Fruit fly (Drosophila melanogaster) whole organism, pupa: ENCODE data around the gene Bulli.
A peak's percentile ranks its signal among the peaks of the same experiment; 100 is the strongest.

ENCODE experiments used
- CG14655 ChIP-seq: fragments of 200-800 bp; sonication (Bioruptor generic); optimal IDR thresholded peaks from 3 replicates; lab custom pipeline; 2017; ENCODE audit warnings: mild to moderate bottlenecking, missing biosample characterization, missing genetic modification reagents, missing genetic modification characterization
- CG4496 ChIP-seq: fragments of 200-800 bp; sonication (Bioruptor generic); IDR thresholded peaks from 3 replicates; pipeline ENCODE4 v1.3.6; 2022; ENCODE audit warnings: missing biosample characterization, missing genetic modification characterization
- CG8301 ChIP-seq: fragments of 200-800 bp; sonication (Bioruptor generic); optimal IDR thresholded peaks from 2 replicates; lab custom pipeline; 2018; ENCODE audit warnings: missing biosample characterization, mild to moderate bottlenecking, missing genetic modification characterization
- D1 ChIP-seq: fragments of 200-800 bp; sonication (Bioruptor generic); optimal IDR thresholded peaks from 2 replicates; lab custom pipeline; 2018; ENCODE audit warnings: missing biosample characterization, mild to moderate bottlenecking, missing genetic modification characterization, moderate library complexity
- Ets98B ChIP-seq: fragments of 200-800 bp; sonication (Bioruptor generic); IDR thresholded peaks from 2 replicates; pipeline ENCODE4 v1.3.6; 2022; ENCODE audit warnings: missing biosample characterization, missing genetic modification characterization
- Pif1A ChIP-seq: fragments of 200-800 bp; sonication (Bioruptor generic); optimal IDR thresholded peaks from 3 replicates; lab custom pipeline; 2016; ENCODE audit warnings: missing biosample characterization, missing genetic modification characterization
- rn ChIP-seq: fragments of 200-800 bp; sonication (Bioruptor generic); IDR thresholded peaks from 2 replicates; pipeline ENCODE4 v1.3.6; 2022; ENCODE audit warnings: missing biosample characterization, missing genetic modification characterization

The Bulli gene

dm6 chr3L:6522785-6523184 is 34.3 kb downstream of the Bulli start:
- TF ChIP-seq CG4496 (GFP tag; lab: Robert Waterston, UW) (0 out of 3 replicates have a peak, but pooled peaks have one; percentile 12), Ets98B (GFP tag; lab: Robert Waterston, UW) (0 out of 2 replicates have a peak, but pooled peaks have one; percentile 11), D1 (tag; lab: Kevin White, UChicago) (no peak), CG14655 (GFP tag; lab: Kevin White, UChicago) (peak; percentile 6)
- TF ChIP-seq, all 21 proteins: peak for 3

- no peak for TF ChIP-seq Pif1A (GFP tag; lab: Kevin White, UChicago)
- no peak for TF ChIP-seq CG8301 (tag; lab: Kevin White, UChicago)
- no peak for TF ChIP-seq rn (GFP tag; lab: Robert Waterston, UW)
Observed at dm6 chr3L:6530429-6530828, 41.9 kb downstream of the Bulli start, which contains the start of gene betaTub65B. Gene betaTub65B, plus strand, starts transcription at chr3L:6530729.
